Worm (Caenorhabditis elegans) whole organism, young adult: ENCODE measurements around the gene mnk-1.

ENCODE experiments used
- B0019.2 ChIP-seq: fragments of 200-800 bp; sonication (Bioruptor generic); conservative IDR thresholded peaks from 2 replicates; pipeline ENCODE4 v1.3.6; 2022; ENCODE audit warnings: missing genetic modification reagents, missing genetic modification characterization, missing compliant biosample characterization
- B0035.1 ChIP-seq: sonication (generic microtip); optimal IDR thresholded peaks from 2 replicates; lab custom pipeline; 2016; ENCODE audit warnings: missing genetic modification characterization, mild to moderate bottlenecking, missing compliant biosample characterization, missing genotype, missing genetic modification reagents
- B0336.3 ChIP-seq: fragments of 200-800 bp; sonication (Bioruptor generic); IDR thresholded peaks from 2 replicates; pipeline ENCODE4 v1.3.6; 2022; ENCODE audit warnings: missing genetic modification characterization, missing compliant biosample characterization
- D2030.7 ChIP-seq: fragments of 200-800 bp; sonication (Bioruptor generic); IDR thresholded peaks from 2 replicates; pipeline ENCODE4 v1.3.6; 2022; ENCODE audit warnings: missing genetic modification reagents, missing genetic modification characterization, missing compliant biosample characterization
- F23B12.7 ChIP-seq: sonication (generic microtip); optimal IDR thresholded peaks from 2 replicates; lab custom pipeline; 2017; ENCODE audit warnings: missing genetic modification characterization, mild to moderate bottlenecking, missing compliant biosample characterization, antibody characterized with exemption, moderate library complexity; ENCODE audit not compliant: insufficient read depth
- F49E8.2 ChIP-seq: sonication (generic microtip); optimal IDR thresholded peaks from 3 replicates; lab custom pipeline; 2017; ENCODE audit warnings: missing genetic modification characterization, mild to moderate bottlenecking, missing compliant biosample characterization, antibody characterized with exemption, moderate library complexity; ENCODE audit not compliant: insufficient read depth
- F55B11.4 ChIP-seq: sonication (generic microtip); optimal IDR thresholded peaks from 2 replicates; lab custom pipeline; 2016; ENCODE audit warnings: missing compliant biosample characterization, missing genetic modification characterization, borderline replicate concordance; ENCODE audit not compliant: insufficient read depth
- F57A8.1 ChIP-seq: fragments of 200-800 bp; sonication (Bioruptor generic); optimal IDR thresholded peaks from 2 replicates; lab custom pipeline; 2018; ENCODE audit warnings: mild to moderate bottlenecking, missing genetic modification characterization, moderate library complexity, missing compliant biosample characterization
- Y95B8A.8 ChIP-seq: fragments of 200-800 bp; sonication (Bioruptor generic); IDR thresholded peaks from 2 replicates; pipeline ENCODE4 v1.3.6; 2022; ENCODE audit warnings: missing genetic modification reagents, missing genetic modification characterization, missing compliant biosample characterization
- ZK185.1 ChIP-seq: sonication (generic microtip); optimal IDR thresholded peaks from 2 replicates; lab custom pipeline; 2016; ENCODE audit warnings: mild to moderate bottlenecking, missing genetic modification characterization, missing compliant biosample characterization; ENCODE audit not compliant: poor library complexity, severe bottlenecking
- athp-1 ChIP-seq: sonication (generic microtip); optimal IDR thresholded peaks from 2 replicates; lab custom pipeline; 2017; ENCODE audit warnings: mild to moderate bottlenecking, missing genetic modification characterization, missing compliant biosample characterization
- attf-3 ChIP-seq: fragments of 200-800 bp; sonication (Bioruptor generic); conservative IDR thresholded peaks from 2 replicates; pipeline ENCODE4 v1.3.6; 2022; ENCODE audit warnings: missing genetic modification reagents, missing genetic modification characterization, missing compliant biosample characterization
- attf-6 ChIP-seq: fragments of 200-800 bp; sonication (Bioruptor generic); IDR thresholded peaks from 2 replicates; pipeline ENCODE4 v1.3.6; 2022; ENCODE audit warnings: missing genetic modification reagents, missing genetic modification characterization, missing compliant biosample characterization
- bed-1 ChIP-seq: fragments of 200-800 bp; sonication (Bioruptor generic); IDR thresholded peaks from 2 replicates; pipeline ENCODE4 v1.3.6; 2022; ENCODE audit warnings: missing genetic modification reagents, missing genetic modification characterization, missing compliant biosample characterization
- ccch-3 ChIP-seq: fragments of 200-800 bp; sonication (Bioruptor generic); optimal IDR thresholded peaks from 2 replicates; lab custom pipeline; 2018; ENCODE audit warnings: mild to moderate bottlenecking, missing genetic modification characterization, missing compliant biosample characterization
- cebp-1 ChIP-seq, 2 experiments: fragments of 200-800 bp in 1 of 2; sonication (Bioruptor generic) in 1 of 2; sonication (generic microtip) in 1 of 2; IDR thresholded peaks in 1 of 2; optimal IDR thresholded peaks in 1 of 2; 2 replicates each; pipeline versions ENCODE4 v1.3.6 to Lab custom; 2017 to 2022; ENCODE audit warnings: missing compliant biosample characterization in 2 of 2, missing genetic modification characterization in 2 of 2, mild to moderate bottlenecking in 1 of 2, missing genetic modification reagents in 1 of 2, moderate library complexity in 1 of 2
- ceh-79 ChIP-seq: sonication (generic microtip); optimal IDR thresholded peaks from 2 replicates; lab custom pipeline; 2017; ENCODE audit warnings: mild to moderate bottlenecking, missing genetic modification characterization, missing compliant biosample characterization
- dox-1 ChIP-seq: fragments of 200-800 bp; sonication (Bioruptor generic); IDR thresholded peaks from 2 replicates; pipeline ENCODE4 v1.3.6; 2022; ENCODE audit warnings: missing genetic modification reagents, missing genetic modification characterization, missing compliant biosample characterization
- efl-1 ChIP-seq: fragments of 150-350 bp; optimal IDR thresholded peaks from 2 replicates; lab custom pipeline; 2014; ENCODE audit warnings: missing biosample characterization, missing genetic modification reagents, missing genetic modification characterization
- ets-4 ChIP-seq: fragments of 200-800 bp; sonication (Bioruptor generic); optimal IDR thresholded peaks from 2 replicates; lab custom pipeline; 2018; ENCODE audit warnings: mild to moderate bottlenecking, missing genetic modification characterization, missing compliant biosample characterization
- fkh-3 ChIP-seq: sonication (generic microtip); optimal IDR thresholded peaks from 2 replicates; lab custom pipeline; 2016; ENCODE audit warnings: mild to moderate bottlenecking, missing genetic modification characterization, missing compliant biosample characterization
- gei-17 ChIP-seq: fragments of 200-800 bp; sonication (Bioruptor generic); optimal IDR thresholded peaks from 2 replicates; lab custom pipeline; 2018; ENCODE audit warnings: mild to moderate bottlenecking, missing genetic modification characterization, missing compliant biosample characterization
- hlh-26 ChIP-seq: fragments of 200-800 bp; sonication (Bioruptor generic); conservative IDR thresholded peaks from 2 replicates; pipeline ENCODE4 v1.3.6; 2022; ENCODE audit warnings: missing genetic modification reagents, missing genetic modification characterization, missing compliant biosample characterization
- hmg-1.2 ChIP-seq: fragments of 200-800 bp; sonication (Bioruptor generic); IDR thresholded peaks from 2 replicates; pipeline ENCODE4 v1.3.6; 2022; ENCODE audit warnings: missing genetic modification reagents, missing genetic modification characterization, missing compliant biosample characterization
- let-526 ChIP-seq: fragments of 200-800 bp; sonication (Bioruptor generic); IDR thresholded peaks from 2 replicates; pipeline ENCODE4 v1.3.6; 2022; ENCODE audit warnings: missing genetic modification reagents, missing genetic modification characterization, missing compliant biosample characterization
- let-607 ChIP-seq, 2 experiments: fragments of 200-800 bp in 1 of 2; sonication (Bioruptor generic) in 1 of 2; sonication (generic microtip) in 1 of 2; optimal IDR thresholded peaks; 2 replicates each; lab custom pipeline; 2016 to 2018; ENCODE audit warnings: mild to moderate bottlenecking in 2 of 2, missing compliant biosample characterization in 2 of 2, missing genetic modification characterization in 2 of 2, moderate library complexity in 2 of 2, missing genotype in 1 of 2
- lin-26 ChIP-seq: fragments of 200-800 bp; sonication (Bioruptor generic); IDR thresholded peaks from 2 replicates; pipeline ENCODE4 v1.3.6; 2022; ENCODE audit warnings: missing genetic modification reagents, missing genetic modification characterization, missing compliant biosample characterization
- lir-1 ChIP-seq: fragments of 200-800 bp; sonication (Bioruptor generic); conservative IDR thresholded peaks from 2 replicates; pipeline ENCODE4 v1.3.6; 2022; ENCODE audit warnings: missing genetic modification reagents, missing genetic modification characterization, missing compliant biosample characterization
- lsy-27 ChIP-seq: sonication (generic microtip); optimal IDR thresholded peaks from 2 replicates; lab custom pipeline; 2017; ENCODE audit warnings: missing genetic modification characterization, mild to moderate bottlenecking, missing compliant biosample characterization, antibody characterized with exemption, missing genotype, borderline replicate concordance; ENCODE audit not compliant: insufficient read depth
- mes-4 ChIP-seq: sonication (generic microtip); optimal IDR thresholded peaks from 2 replicates; lab custom pipeline; 2016; ENCODE audit warnings: missing genotype, missing genetic modification characterization, missing compliant biosample characterization
- nfya-2 ChIP-seq: fragments of 200-800 bp; sonication (Bioruptor generic); IDR thresholded peaks from 2 replicates; pipeline ENCODE4 v1.3.6; 2022; ENCODE audit warnings: missing genetic modification reagents, missing genetic modification characterization, missing compliant biosample characterization
- nhr-90 ChIP-seq: sonication (generic microtip); optimal IDR thresholded peaks from 2 replicates; lab custom pipeline; 2016; ENCODE audit warnings: missing genotype, mild to moderate bottlenecking, missing genetic modification characterization, missing compliant biosample characterization
- pbrm-1 ChIP-seq: fragments of 200-800 bp; sonication (Bioruptor generic); IDR thresholded peaks from 2 replicates; pipeline ENCODE4 v1.3.6; 2022; ENCODE audit warnings: missing genetic modification reagents, missing genetic modification characterization, missing compliant biosample characterization
- pha-4 ChIP-seq: fragments of 150-350 bp; sonication (generic microtip); optimal IDR thresholded peaks from 2 replicates; lab custom pipeline; 2014; ENCODE audit warnings: missing biosample characterization, missing genetic modification reagents, missing genetic modification characterization
- rec-8 ChIP-seq, 2 experiments: sonication (generic microtip); optimal IDR thresholded peaks; 2 replicates each; lab custom pipeline; 2016; ENCODE audit warnings: mild to moderate bottlenecking in 2 of 2, missing genetic modification characterization in 2 of 2, missing genetic modification reagents in 2 of 2, missing genotype in 2 of 2, missing biosample characterization in 1 of 2, missing compliant biosample characterization in 1 of 2, moderate library complexity in 1 of 2
- rpc-1 ChIP-seq, 2 experiments: fragments of 150-350 bp in 1 of 2; sonication (generic microtip) in 1 of 2; optimal IDR thresholded peaks; 2 replicates each; lab custom pipeline; 2014 to 2018; ENCODE audit warnings: missing biosample characterization in 1 of 2, missing genetic modification characterization in 1 of 2, missing genetic modification reagents in 1 of 2, missing genotype in 1 of 2
- sdz-38 ChIP-seq: sonication (generic microtip); optimal IDR thresholded peaks from 2 replicates; lab custom pipeline; 2016; ENCODE audit warnings: missing genotype, missing genetic modification characterization, missing compliant biosample characterization
- sea-2 ChIP-seq: fragments of 200-800 bp; sonication (Bioruptor generic); IDR thresholded peaks from 2 replicates; pipeline ENCODE4 v1.3.6; 2022; ENCODE audit warnings: missing genetic modification characterization, missing compliant biosample characterization
- snpc-1.1 ChIP-seq: sonication (generic microtip); optimal IDR thresholded peaks from 2 replicates; lab custom pipeline; 2017; ENCODE audit warnings: missing genetic modification characterization, mild to moderate bottlenecking, missing compliant biosample characterization, antibody characterized with exemption, moderate library complexity, missing genotype, missing genetic modification reagents; ENCODE audit not compliant: insufficient read depth
- snpc-3.4 ChIP-seq: sonication (generic microtip); optimal IDR thresholded peaks from 2 replicates; lab custom pipeline; 2017; ENCODE audit warnings: missing genetic modification characterization, mild to moderate bottlenecking, missing compliant biosample characterization, antibody characterized with exemption, moderate library complexity, missing genotype, missing genetic modification reagents
- somi-1 ChIP-seq: fragments of 200-800 bp; sonication (Bioruptor generic); optimal IDR thresholded peaks from 2 replicates; lab custom pipeline; 2018; ENCODE audit warnings: mild to moderate bottlenecking, missing genetic modification characterization, missing compliant biosample characterization
- sptf-2 ChIP-seq: fragments of 200-800 bp; sonication (Bioruptor generic); optimal IDR thresholded peaks from 2 replicates; lab custom pipeline; 2018; ENCODE audit warnings: mild to moderate bottlenecking, missing genetic modification characterization, missing compliant biosample characterization
- tbp1 ChIP-seq: fragments of 200-800 bp; sonication (Bioruptor generic); optimal IDR thresholded peaks from 2 replicates; lab custom pipeline; 2018; ENCODE audit warnings: mild to moderate bottlenecking, missing genetic modification characterization, missing compliant biosample characterization
- zim-3 ChIP-seq: sonication (generic microtip); optimal IDR thresholded peaks from 2 replicates; lab custom pipeline; 2017; ENCODE audit warnings: mild to moderate bottlenecking, missing genetic modification characterization, moderate library complexity, missing compliant biosample characterization
- ztf-26 ChIP-seq: sonication (generic microtip); optimal IDR thresholded peaks from 2 replicates; lab custom pipeline; 2017; ENCODE audit warnings: missing genetic modification characterization, missing compliant biosample characterization
- ztf-3 ChIP-seq: fragments of 200-800 bp; sonication (Bioruptor generic); optimal IDR thresholded peaks from 2 replicates; lab custom pipeline; 2018; ENCODE audit warnings: mild to moderate bottlenecking, missing genetic modification characterization, missing compliant biosample characterization

The mnk-1 gene

ce11 chrII:10563368-10563767, 8.5 kb upstream of the mnk-1 start, which contains the start of gene cdc-48.1 (continued):
- TF ChIP-seq athp-1 (tag; lab: Kevin White, UChicago) (peak; percentile 100), F57A8.1 (peak; percentile 84), snpc-3.4 (tag; lab: Kevin White, UChicago) (peak; percentile 99), attf-3 (peak; percentile 94), sdz-38 (no peak), somi-1 (GFP tag; lab: Kevin White, UChicago) (peak; percentile 99), bed-1 (GFP tag; lab: Robert Waterston, UW) (peak; percentile 91), F55B11.4 (no peak), tbp1 (GFP tag; lab: Kevin White, UChicago) (peak; percentile 83), zim-3 (tag; lab: Kevin White, UChicago) (peak; percentile 96), pha-4 (peak; percentile 98), hlh-26 (GFP tag; lab: Robert Waterston, UW) (no peak), snpc-1.1 (tag; lab: Kevin White, UChicago) (peak; percentile 87), gei-17 (peak; percentile 91), F49E8.2 (tag; lab: Kevin White, UChicago) (peak; percentile 99), ZK185.1 (tag; lab: Kevin White, UChicago) (peak; percentile 99), lin-26 (GFP tag; lab: Robert Waterston, UW) (peak; percentile 95), cebp-1 (GFP tag; IDR thresholded peaks at IDR 0.05; lab: Robert Waterston, UW) (peak; percentile 94), cebp-1 (tag; optimal IDR thresholded peaks at IDR 0.05; lab: Kevin White, UChicago) (peak; percentile 98), ets-4 (GFP tag; lab: Kevin White, UChicago) (peak; percentile 97), attf-6 (peak; percentile 92), ccch-3 (GFP tag; lab: Kevin White, UChicago) (peak; percentile 84), B0019.2 (GFP tag; lab: Robert Waterston, UW) (peak; percentile 98), ztf-26 (peak; percentile 99), ztf-3 (GFP tag; lab: Kevin White, UChicago) (peak; percentile 96), lsy-27 (tag; lab: Kevin White, UChicago) (peak; percentile 70), sptf-2 (GFP tag; lab: Kevin White, UChicago) (peak; percentile 20), Y95B8A.8 (peak; percentile 100), ceh-79 (peak; percentile 88), rpc-1 (optimal IDR thresholded peaks at IDR 0.05; lab: Kevin White, UChicago) (peak; percentile 18), rpc-1 (tag; optimal IDR thresholded peaks at IDR 0.05; lab: Kevin White, UChicago) (peak; percentile 14), nhr-90 (peak; percentile 97), mes-4 (tag; lab: Kevin White, UChicago) (peak; percentile 86), B0035.1 (tag; lab: Kevin White, UChicago) (peak; percentile 95), B0336.3 (GFP tag; lab: Robert Waterston, UW) (peak; percentile 98), dox-1 (GFP tag; lab: Robert Waterston, UW) (peak; percentile 100), hmg-1.2 (GFP tag; lab: Robert Waterston, UW) (peak; percentile 94), nfya-2 (GFP tag; lab: Robert Waterston, UW) (peak; percentile 94), D2030.7 (GFP tag; lab: Robert Waterston, UW) (peak; percentile 99), fkh-3 (tag; lab: Kevin White, UChicago) (peak; percentile 59), rec-8 (tag; optimal IDR thresholded peaks at IDR 0.05; lab: Kevin White, UChicago) (peak; percentile 86 to 87), sea-2 (GFP tag; lab: Robert Waterston, UW) (peak; percentile 83; the same call in 1 of the 2 replicates), lir-1 (GFP tag; lab: Robert Waterston, UW) (peak; percentile 99), efl-1 (GFP tag; lab: Kevin White, UChicago) (peak; percentile 100), let-526 (GFP tag; lab: Robert Waterston, UW) (peak; percentile 98), F23B12.7 (tag; lab: Kevin White, UChicago) (peak; percentile 99), pbrm-1 (peak; percentile 100), let-607 (tag; optimal IDR thresholded peaks at IDR 0.05; lab: Kevin White, UChicago) (peak; percentile 98)
